Fruit fly (Drosophila melanogaster): ENCODE measurements around the gene Gr93c.

Gr93c gene

DNA sequence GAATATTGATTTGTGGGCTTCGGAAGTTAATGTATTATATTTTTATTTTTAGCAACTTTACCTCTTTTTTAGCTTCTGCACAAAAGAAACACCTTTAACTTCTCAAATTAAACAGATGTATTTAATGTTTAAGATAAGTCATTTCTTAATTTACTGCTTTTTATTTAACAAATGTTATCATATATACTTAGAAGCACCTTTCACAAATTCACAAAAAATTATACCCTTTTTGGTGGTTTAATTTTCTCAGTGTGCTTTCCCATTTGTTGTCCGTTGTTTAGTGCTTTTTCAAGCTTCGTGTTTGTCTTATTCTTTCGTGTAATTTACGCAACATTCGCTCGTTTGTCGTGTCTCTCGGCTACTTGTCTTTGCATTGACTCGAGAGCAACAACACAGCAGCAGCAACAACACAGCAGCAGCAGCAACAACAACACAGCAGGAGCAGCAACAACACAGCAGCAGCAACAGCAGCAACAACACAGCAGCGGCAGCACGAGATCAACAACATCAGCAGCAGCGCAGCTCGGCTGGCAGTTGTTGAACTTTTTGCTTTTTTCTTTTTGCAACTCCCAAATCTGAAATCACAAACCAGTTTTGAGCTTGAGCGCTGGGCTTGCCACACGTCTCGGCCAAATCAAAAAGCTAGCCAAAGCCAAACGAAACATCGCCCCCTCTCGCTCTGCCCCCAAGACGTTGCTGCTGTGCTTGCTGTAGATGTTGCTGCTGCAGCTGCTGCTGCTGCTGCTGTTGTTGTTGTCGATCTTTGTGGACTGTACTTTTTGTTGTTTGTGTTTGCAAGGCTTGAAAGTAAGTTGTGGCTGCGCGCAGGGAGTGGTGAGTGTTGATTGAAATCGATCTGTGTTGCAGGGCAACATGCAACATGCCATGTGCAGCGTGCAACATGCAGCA lies 7.7 kb downstream of the Gr93c start (continued):
- TF ChIP-seq CG10631 (GFP tag; optimal IDR thresholded peaks at IDR 0.05) (peak; percentile 57), CG11294 (GFP tag; IDR thresholded peaks at IDR 0.05) (peak; percentile 8; the same call in 1 of the 2 replicates), spab (GFP tag; optimal IDR thresholded peaks at IDR 0.05) (no peak), CG11902 (GFP tag; optimal IDR thresholded peaks at IDR 0.05) (peak; percentile 29), Ets21C (GFP tag; optimal IDR thresholded peaks at IDR 0.05) (no peak), CG6792 (GFP tag; optimal IDR thresholded peaks at IDR 0.05) (no peak), Gug (GFP tag; IDR thresholded peaks at IDR 0.05) (peak; percentile 67), svp (GFP tag) (peak; percentile 69), pdm3 (GFP tag; optimal IDR thresholded peaks at IDR 0.05) (no peak), esn (GFP tag; optimal IDR thresholded peaks at IDR 0.05) (peak; percentile 49), dsx (GFP tag; optimal IDR thresholded peaks at IDR 0.05; ENCODE audit: poor library complexity, severe bottlenecking) (peak; percentile 40), CG6854 (GFP tag; optimal IDR thresholded peaks at IDR 0.05) (peak; percentile 59), dac (GFP tag; optimal IDR thresholded peaks at IDR 0.05) (no peak), Eip78C (GFP tag) (peak; percentile 47), fkh (GFP tag; optimal IDR thresholded peaks at IDR 0.05) (no peak), fd59A (GFP tag; optimal IDR thresholded peaks at IDR 0.05) (no peak)

dm6 chr3R:21836614-21837013 lies 8.5 kb downstream of the Gr93c start:
- TF ChIP-seq vri (GFP tag; optimal IDR thresholded peaks at IDR 0.05) (peak; percentile 19), Ets96B (tag; optimal IDR thresholded peaks at IDR 0.05) (no peak)

DNA sequence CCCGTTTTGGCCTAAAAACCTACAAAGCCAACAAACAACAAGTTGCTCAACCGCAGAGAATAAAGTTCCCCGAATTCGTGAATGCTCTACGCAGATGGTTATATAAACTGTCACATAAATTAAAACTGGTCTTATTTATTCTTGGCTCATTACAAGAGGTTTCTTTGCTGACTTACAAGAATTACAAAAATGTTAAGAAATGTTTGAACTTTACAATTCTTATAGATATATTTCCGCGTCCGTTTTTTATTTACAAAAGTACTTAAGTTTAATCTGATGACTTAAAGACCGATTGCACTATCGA lies 8.9 kb downstream of the Gr93c start:
- TF ChIP-seq CG6792 (GFP tag; optimal IDR thresholded peaks at IDR 0.05) (no peak), Met (GFP tag; optimal IDR thresholded peaks at IDR 0.05) (peak; percentile 23), CG15336 (GFP tag; IDR thresholded peaks at IDR 0.05) (0 out of 2 replicates have a peak, but pooled peaks have one; percentile 8), vri (GFP tag; optimal IDR thresholded peaks at IDR 0.05) (no peak), lz (GFP tag; optimal IDR thresholded peaks at IDR 0.05) (no peak), Eip75B (GFP tag; optimal IDR thresholded peaks at IDR 0.05) (peak; percentile 2), esn (GFP tag; optimal IDR thresholded peaks at IDR 0.05) (peak; percentile 19), Eip78C (GFP tag) (peak; percentile 64), CG3919 (GFP tag; optimal IDR thresholded peaks at IDR 0.05) (no peak), CG6276 (GFP tag; optimal IDR thresholded peaks at IDR 0.05) (peak; percentile 6), net (GFP tag; optimal IDR thresholded peaks at IDR 0.05) (peak; percentile 15), CG32006 (GFP tag; optimal IDR thresholded peaks at IDR 0.05) (peak; percentile 38), CG3032 (tag; optimal IDR thresholded peaks at IDR 0.05) (no peak), Hr4 (GFP tag; optimal IDR thresholded peaks at IDR 0.05) (peak; percentile 35), eg (GFP tag; IDR thresholded peaks at IDR 0.05) (peak; percentile 64; the same call in 1 of the 3 replicates)

- TF ChIP-seq fkh (GFP tag; optimal IDR thresholded peaks at IDR 0.05) (peak; percentile 73), CG11294 (GFP tag; IDR thresholded peaks at IDR 0.05) (no peak), Gug (GFP tag; IDR thresholded peaks at IDR 0.05) (no peak), svp (GFP tag) (peak; percentile 2)
Measured at dm6 chr3R:21835388-21836200, 9.5 kb downstream of the Gr93c start.

- peak; percentile 22 for TF ChIP-seq esn (GFP tag; optimal IDR thresholded peaks at IDR 0.05)
- TF ChIP-seq CG16779 (tag; optimal IDR thresholded peaks at IDR 0.05): no peak
- no peak for TF ChIP-seq CG6854 (GFP tag; optimal IDR thresholded peaks at IDR 0.05)
- TF ChIP-seq Sox14 (GFP tag; optimal IDR thresholded peaks at IDR 0.05): no peak
- TF ChIP-seq pdm3 (GFP tag; optimal IDR thresholded peaks at IDR 0.05): no peak
- TF ChIP-seq CG10669 (GFP tag; optimal IDR thresholded peaks at IDR 0.05): no peak
- no peak for TF ChIP-seq CG6792 (GFP tag; optimal IDR thresholded peaks at IDR 0.05)
- no peak for TF ChIP-seq vri (GFP tag; optimal IDR thresholded peaks at IDR 0.05)
- no peak for TF ChIP-seq Lpt (GFP tag; optimal IDR thresholded peaks at IDR 0.05)
- TF ChIP-seq Ets96B (tag; optimal IDR thresholded peaks at IDR 0.05): peak; percentile 15
- TF ChIP-seq Met (GFP tag; optimal IDR thresholded peaks at IDR 0.05): peak; percentile 34
- TF ChIP-seq Smox (GFP tag; optimal IDR thresholded peaks at IDR 0.05): peak; percentile 16
- 0 out of 3 replicates have a peak, but pooled peaks have one; percentile 9 for TF ChIP-seq eg (GFP tag; IDR thresholded peaks at IDR 0.05)
- peak; percentile 10 for TF ChIP-seq OdsH (GFP tag; optimal IDR thresholded peaks at IDR 0.05)
- TF ChIP-seq Gug (GFP tag; IDR thresholded peaks at IDR 0.05): no peak
- peak; percentile 37 for TF ChIP-seq CG34406 (GFP tag; optimal IDR thresholded peaks at IDR 0.05)
- TF ChIP-seq Blimp-1 (GFP tag; optimal IDR thresholded peaks at IDR 0.05): no peak
- no peak for TF ChIP-seq Sox15 (GFP tag; optimal IDR thresholded peaks at IDR 0.05)
Measured at dm6 chr3R:21834234-21835070, 10.6 kb downstream of the Gr93c start.

Measured in whole organism, prepupa.